Fruit fly (Drosophila melanogaster) whole organism, embryonic: Measurements from ENCODE around the gene CG14995.

ENCODE experiments used
- Antp ChIP-seq: fragments of 200-800 bp; sonication (Bioruptor generic); optimal IDR thresholded peaks from 3 replicates; lab custom pipeline; 2016; ENCODE audit warnings: missing biosample characterization, missing genetic modification characterization
- Atf6 ChIP-seq: fragments of 200-800 bp; sonication (Bioruptor generic); IDR thresholded peaks from 2 replicates; pipeline ENCODE4 v1.3.6; 2022; ENCODE audit warnings: missing biosample characterization, missing genetic modification characterization
- Bgb ChIP-seq: fragments of 200-800 bp; sonication (Bioruptor generic); IDR thresholded peaks from 2 replicates; pipeline ENCODE4 v1.3.6; 2022; ENCODE audit warnings: missing biosample characterization, missing genetic modification characterization; ENCODE audit not compliant: partially characterized antibody
- CG10543 ChIP-seq: fragments of 200-800 bp; sonication (Bioruptor generic); optimal IDR thresholded peaks from 3 replicates; lab custom pipeline; 2017; ENCODE audit warnings: missing biosample characterization, mild to moderate bottlenecking, missing genetic modification characterization, moderate library complexity
- CG10565 ChIP-seq: fragments of 200-800 bp; sonication (Bioruptor generic); optimal IDR thresholded peaks from 3 replicates; lab custom pipeline; 2016; ENCODE audit warnings: missing biosample characterization, mild to moderate bottlenecking, missing genetic modification characterization
- CG11695 ChIP-seq: fragments of 200-800 bp; sonication (Bioruptor generic); IDR thresholded peaks from 3 replicates; pipeline ENCODE4 v1.3.6; 2022; ENCODE audit warnings: missing biosample characterization, missing genetic modification characterization
- CG12299 ChIP-seq: fragments of 200-800 bp; sonication (Bioruptor generic); optimal IDR thresholded peaks from 2 replicates; lab custom pipeline; 2018; ENCODE audit warnings: missing biosample characterization, mild to moderate bottlenecking, missing genetic modification characterization
- CG13287 ChIP-seq: fragments of 200-800 bp; sonication (Bioruptor generic); IDR thresholded peaks from 2 replicates; pipeline ENCODE4 v1.3.6; 2022; ENCODE audit warnings: missing biosample characterization, missing genetic modification characterization; ENCODE audit not compliant: partially characterized antibody
- CG13424 ChIP-seq: fragments of 200-800 bp; sonication (Bioruptor generic); optimal IDR thresholded peaks from 2 replicates; lab custom pipeline; 2019; ENCODE audit warnings: missing biosample characterization, mild to moderate bottlenecking, missing genetic modification characterization, moderate library complexity
- CG1529 ChIP-seq: fragments of 200-800 bp; sonication (Bioruptor generic); optimal IDR thresholded peaks from 3 replicates; lab custom pipeline; 2018; ENCODE audit warnings: missing biosample characterization, missing genetic modification characterization
- CG16813 ChIP-seq: fragments of 200-800 bp; sonication (Bioruptor generic); IDR thresholded peaks from 3 replicates; pipeline ENCODE4 v1.3.6; 2022; ENCODE audit warnings: missing biosample characterization, missing genetic modification characterization; ENCODE audit not compliant: partially characterized antibody
- CG17328 ChIP-seq: fragments of 200-800 bp; sonication (Bioruptor generic); IDR thresholded peaks from 2 replicates; pipeline ENCODE4 v1.3.6; 2022; ENCODE audit warnings: missing biosample characterization, missing genetic modification characterization
- CG18011 ChIP-seq: fragments of 200-800 bp; sonication (Bioruptor generic); optimal IDR thresholded peaks from 2 replicates; lab custom pipeline; 2017; ENCODE audit warnings: missing biosample characterization, missing genetic modification characterization, mild to moderate bottlenecking, moderate library complexity, missing genotype
- CG32767 ChIP-seq: fragments of 200-800 bp; sonication (Bioruptor generic); IDR thresholded peaks from 2 replicates; pipeline ENCODE4 v1.3.6; 2022; ENCODE audit warnings: missing biosample characterization, missing genetic modification characterization
- CG3726 ChIP-seq: fragments of 200-800 bp; sonication (Bioruptor generic); IDR thresholded peaks from 3 replicates; pipeline ENCODE4, ENCODE4 v1.3.6; 2022; ENCODE audit warnings: missing biosample characterization, missing genetic modification characterization
- CTCF ChIP-seq: fragments of 200-800 bp; sonication (Bioruptor generic); optimal IDR thresholded peaks from 2 replicates; lab custom pipeline; 2017; ENCODE audit warnings: missing biosample characterization, mild to moderate bottlenecking, missing genetic modification characterization, moderate library complexity
- Camta ChIP-seq: fragments of 200-800 bp; sonication (Bioruptor generic); optimal IDR thresholded peaks from 2 replicates; lab custom pipeline; 2016; ENCODE audit warnings: missing biosample characterization, missing genetic modification characterization
- Dbx ChIP-seq: fragments of 200-800 bp; sonication (Bioruptor generic); IDR thresholded peaks from 3 replicates; pipeline ENCODE4 v1.3.6; 2022; ENCODE audit warnings: missing biosample characterization, missing genetic modification characterization
- Doc2 ChIP-seq: fragments of 200-800 bp; sonication (Bioruptor generic); IDR thresholded peaks from 2 replicates; pipeline ENCODE4 v1.3.6; 2022; ENCODE audit warnings: missing biosample characterization, missing genetic modification characterization
- E2f1 ChIP-seq: fragments of 200-800 bp; sonication (Bioruptor generic); IDR thresholded peaks from 2 replicates; pipeline ENCODE4 v1.3.6; 2022; ENCODE audit warnings: missing biosample characterization, missing genetic modification characterization
- H15 ChIP-seq: fragments of 200-800 bp; sonication (Bioruptor generic); IDR thresholded peaks from 3 replicates; pipeline ENCODE4 v1.3.6; 2022; ENCODE audit warnings: missing biosample characterization, missing genetic modification characterization
- Hr78 ChIP-seq, 2 experiments: fragments of 200-800 bp in 1 of 2; fragments of >200 bp in 1 of 2; sonication (Bioruptor generic) in 1 of 2; optimal IDR thresholded peaks; 2 replicates each; lab custom pipeline; 2017 to 2019; ENCODE audit warnings: missing biosample characterization in 2 of 2, missing genetic modification characterization in 2 of 2, mild to moderate bottlenecking in 1 of 2, moderate library complexity in 1 of 2
- Lpt ChIP-seq: fragments of >200 bp; optimal IDR thresholded peaks from 2 replicates; lab custom pipeline; 2018; ENCODE audit warnings: missing biosample characterization, missing genetic modification characterization
- MBD-R2 ChIP-seq: fragments of 200-800 bp; sonication (Bioruptor generic); IDR thresholded peaks from 2 replicates; pipeline ENCODE4 v1.3.6; 2022; ENCODE audit warnings: missing biosample characterization, missing genetic modification characterization
- Meics ChIP-seq: fragments of 200-800 bp; sonication (Bioruptor generic); optimal IDR thresholded peaks from 2 replicates; lab custom pipeline; 2017; ENCODE audit warnings: missing biosample characterization, mild to moderate bottlenecking, missing genetic modification characterization
- Neu2 ChIP-seq: fragments of 200-800 bp; sonication (Bioruptor generic); optimal IDR thresholded peaks from 3 replicates; lab custom pipeline; 2016; ENCODE audit warnings: missing biosample characterization, missing genetic modification characterization, borderline replicate concordance
- Ravus ChIP-seq: fragments of 200-800 bp; sonication (Bioruptor generic); IDR thresholded peaks from 2 replicates; pipeline ENCODE4 v1.3.6; 2022; ENCODE audit warnings: missing biosample characterization, missing genetic modification characterization
- Six4 ChIP-seq: fragments of 200-800 bp; sonication (Bioruptor generic); optimal IDR thresholded peaks from 2 replicates; lab custom pipeline; 2016; ENCODE audit warnings: missing biosample characterization, missing genetic modification characterization
- Tbp ChIP-seq: fragments of >200 bp; optimal IDR thresholded peaks from 2 replicates; lab custom pipeline; 2018; ENCODE audit warnings: missing biosample characterization, missing genetic modification characterization
- Vsx1 ChIP-seq: fragments of 200-800 bp; sonication (Bioruptor generic); optimal IDR thresholded peaks from 2 replicates; lab custom pipeline; 2017; ENCODE audit warnings: missing biosample characterization, mild to moderate bottlenecking, missing genetic modification characterization, missing genetic modification reagents
- Xrp1 ChIP-seq: fragments of 200-800 bp; sonication (Bioruptor generic); IDR thresholded peaks from 2 replicates; pipeline ENCODE4 v1.3.6; 2022; ENCODE audit warnings: missing biosample characterization, missing genetic modification characterization
- ase ChIP-seq: fragments of 200-800 bp; sonication (Bioruptor generic); IDR thresholded peaks from 3 replicates; pipeline ENCODE4 v1.3.6; 2022; ENCODE audit warnings: missing biosample characterization, missing genetic modification characterization
- bigmax ChIP-seq: fragments of 200-800 bp; sonication (Bioruptor generic); optimal IDR thresholded peaks from 2 replicates; lab custom pipeline; 2018; ENCODE audit warnings: missing biosample characterization, mild to moderate bottlenecking, missing genetic modification characterization
- cas ChIP-seq: fragments of 200-800 bp; sonication (Bioruptor generic); IDR thresholded peaks from 2 replicates; pipeline ENCODE4 v1.3.6; 2022; ENCODE audit warnings: missing biosample characterization, missing genetic modification characterization
- cg ChIP-seq: fragments of 200-800 bp; sonication (Bioruptor generic); optimal IDR thresholded peaks from 3 replicates; lab custom pipeline; 2019; ENCODE audit warnings: missing biosample characterization, mild to moderate bottlenecking, missing genetic modification characterization, moderate library complexity
- disco-r ChIP-seq: fragments of 200-800 bp; sonication (Bioruptor generic); optimal IDR thresholded peaks from 2 replicates; lab custom pipeline; 2016; ENCODE audit warnings: missing biosample characterization, missing genetic modification characterization
- dysf ChIP-seq: fragments of 200-800 bp; sonication (Bioruptor generic); IDR thresholded peaks from 3 replicates; pipeline ENCODE4 v1.3.6; 2022; ENCODE audit warnings: missing biosample characterization, missing genetic modification characterization
- esg ChIP-seq: fragments of 200-800 bp; sonication (Bioruptor generic); conservative IDR thresholded peaks from 2 replicates; pipeline ENCODE4 v1.3.6; 2022; ENCODE audit warnings: missing biosample characterization, missing genetic modification characterization
- exex ChIP-seq: fragments of 200-800 bp; sonication (Bioruptor generic); optimal IDR thresholded peaks from 4 replicates; lab custom pipeline; 2018; ENCODE audit warnings: missing biosample characterization, mild to moderate bottlenecking, missing genetic modification characterization, moderate library complexity
- fd96Cb ChIP-seq: fragments of 200-800 bp; sonication (Bioruptor generic); optimal IDR thresholded peaks from 2 replicates; lab custom pipeline; 2018; ENCODE audit warnings: missing biosample characterization, mild to moderate bottlenecking, missing genetic modification characterization, moderate library complexity
- gce ChIP-seq: fragments of 200-800 bp; sonication (Bioruptor generic); IDR thresholded peaks from 3 replicates; pipeline ENCODE4 v1.3.6; 2022; ENCODE audit warnings: missing biosample characterization, missing genetic modification characterization
- hb ChIP-seq: fragments of 200-800 bp; sonication (Bioruptor generic); IDR thresholded peaks from 3 replicates; pipeline ENCODE4 v1.3.6; 2022; ENCODE audit warnings: missing biosample characterization, missing genetic modification characterization; ENCODE audit not compliant: partially characterized antibody
- mld ChIP-seq: fragments of 200-800 bp; sonication (Bioruptor generic); IDR thresholded peaks from 3 replicates; pipeline ENCODE4 v1.3.6; 2022; ENCODE audit warnings: missing biosample characterization, missing genetic modification characterization; ENCODE audit not compliant: partially characterized antibody
- nau ChIP-seq: fragments of 200-800 bp; sonication (Bioruptor generic); optimal IDR thresholded peaks from 3 replicates; lab custom pipeline; 2017; ENCODE audit warnings: missing biosample characterization, mild to moderate bottlenecking, missing genetic modification characterization, missing genetic modification reagents
- nerfin-2 ChIP-seq: fragments of 200-800 bp; sonication (Bioruptor generic); IDR thresholded peaks from 2 replicates; pipeline ENCODE4 v1.3.6; 2022; ENCODE audit warnings: missing biosample characterization, missing genetic modification characterization; ENCODE audit not compliant: partially characterized antibody
- prd ChIP-seq, 3 experiments: fragments of >200 bp in 2 of 3; fragments of 200-800 bp in 1 of 3; sonication (Bioruptor generic) in 1 of 3; optimal IDR thresholded peaks in 2 of 3; IDR thresholded peaks in 1 of 3; 2 replicates in 2 of 3; 3 replicates in 1 of 3; pipeline versions ENCODE4 v1.3.6 to Lab custom; 2017 to 2022; ENCODE audit warnings: missing biosample characterization in 1 of 3, missing genetic modification characterization in 1 of 3
- seq ChIP-seq: fragments of 200-800 bp; sonication (Bioruptor generic); IDR thresholded peaks from 2 replicates; pipeline ENCODE4 v1.3.6; 2022; ENCODE audit warnings: missing biosample characterization, missing genetic modification characterization
- tap ChIP-seq: fragments of 200-800 bp; optimal IDR thresholded peaks from 3 replicates; lab custom pipeline; 2019; ENCODE audit warnings: missing biosample characterization, mild to moderate bottlenecking, missing genetic modification characterization, moderate library complexity
- tin ChIP-seq: fragments of 200-800 bp; sonication (Bioruptor generic); optimal IDR thresholded peaks from 3 replicates; lab custom pipeline; 2016; ENCODE audit warnings: missing biosample characterization, missing genetic modification characterization
- zfh2 ChIP-seq: fragments of 200-800 bp; sonication (Bioruptor generic); optimal IDR thresholded peaks from 2 replicates; lab custom pipeline; 2016; ENCODE audit warnings: missing biosample characterization, missing genetic modification characterization

Gene CG14995

dm6 chr3L:4122185-4122767 lies 19.2 kb upstream of the CG14995 start, which contains the start of gene Chd64 (continued):
- no peak for TF ChIP-seq Six4 (GFP tag; lab: Kevin White, UChicago)
- TF ChIP-seq cas (GFP tag; lab: Robert Waterston, UW): no peak
- no peak for TF ChIP-seq fd96Cb (tag; lab: Kevin White, UChicago)
- peak; percentile 3 for TF ChIP-seq Antp (GFP tag; lab: Kevin White, UChicago)
- TF ChIP-seq prd (optimal IDR thresholded peaks at IDR 0.05; lab: Kevin White, UChicago): no peak
- no peak for TF ChIP-seq prd (GFP tag; IDR thresholded peaks at IDR 0.05; lab: Robert Waterston, UW)
- TF ChIP-seq nau (GFP tag; lab: Kevin White, UChicago): no peak
- no peak for TF ChIP-seq CG3726 (GFP tag; lab: Robert Waterston, UW)
- peak; percentile 21 for TF ChIP-seq Vsx1 (GFP tag; lab: Kevin White, UChicago)
- TF ChIP-seq CG12299: no peak
- peak; percentile 62; the same call in 1 of the 2 replicates for TF ChIP-seq Bgb (GFP tag; lab: Robert Waterston, UW)
- TF ChIP-seq esg (GFP tag; lab: Robert Waterston, UW): no peak
- peak; percentile 71 for TF ChIP-seq Atf6
- TF ChIP-seq CG10565 (GFP tag; lab: Kevin White, UChicago): no peak
- TF ChIP-seq zfh2: no peak
- TF ChIP-seq ase: no peak
- no peak for TF ChIP-seq gce (GFP tag; lab: Robert Waterston, UW)
- peak; percentile 11; the same call in 1 of the 2 replicates for TF ChIP-seq Xrp1
- TF ChIP-seq H15 (GFP tag; lab: Robert Waterston, UW): no peak
- TF ChIP-seq Dbx (GFP tag; lab: Robert Waterston, UW): peak; percentile 77
- peak; percentile 36; the same call in 1 of the 2 replicates for TF ChIP-seq MBD-R2 (GFP tag; lab: Robert Waterston, UW)
- 0 out of 3 replicates have a peak, but pooled peaks have one; percentile 20 for TF ChIP-seq CG16813 (GFP tag; lab: Robert Waterston, UW)
- peak in 1 of 2 experiments; percentile 64 for TF ChIP-seq Hr78 (GFP tag; optimal IDR thresholded peaks at IDR 0.05; lab: Kevin White, UChicago)
- peak; percentile 58 for TF ChIP-seq Meics (GFP tag; lab: Kevin White, UChicago)
- TF ChIP-seq Tbp (GFP tag; lab: Kevin White, UChicago): no peak
- TF ChIP-seq Camta (GFP tag; lab: Kevin White, UChicago): no peak
- TF ChIP-seq CG11695 (GFP tag; lab: Robert Waterston, UW): peak; percentile 58; the same call in 2 of the 3 replicates
- TF ChIP-seq Lpt: no peak
- TF ChIP-seq tin (GFP tag; lab: Kevin White, UChicago): no peak
- TF ChIP-seq E2f1 (GFP tag; lab: Robert Waterston, UW): peak; percentile 25; the same call in 1 of the 2 replicates
- TF ChIP-seq CG18011 (GFP tag; lab: Kevin White, UChicago): no peak
- peak; percentile 19 for TF ChIP-seq CG1529 (GFP tag; lab: Kevin White, UChicago)
- TF ChIP-seq Ravus: no peak
- TF ChIP-seq hb (GFP tag; lab: Robert Waterston, UW): no peak
- no peak; the same call in 1 of the 2 replicates for TF ChIP-seq seq (GFP tag; lab: Robert Waterston, UW)
- peak; percentile 81 for TF ChIP-seq exex (tag; lab: Kevin White, UChicago)
- TF ChIP-seq CG17328 (GFP tag; lab: Robert Waterston, UW): peak; percentile 31; the same call in 1 of the 2 replicates
- TF ChIP-seq tap (tag; lab: Kevin White, UChicago): peak; percentile 12
- TF ChIP-seq CTCF: no peak
- no peak for TF ChIP-seq Doc2 (GFP tag; lab: Robert Waterston, UW)
- no peak for TF ChIP-seq nerfin-2 (GFP tag; lab: Robert Waterston, UW)
- TF ChIP-seq Neu2: no peak
- peak; percentile 38; the same call in 1 of the 3 replicates for TF ChIP-seq dysf (GFP tag; lab: Robert Waterston, UW)
- TF ChIP-seq cg (GFP tag; lab: Kevin White, UChicago): no peak
- TF ChIP-seq bigmax (GFP tag; lab: Kevin White, UChicago): no peak
- no peak for TF ChIP-seq CG13424 (tag; lab: Kevin White, UChicago)
- TF ChIP-seq CG32767 (GFP tag; lab: Robert Waterston, UW): no peak
- TF ChIP-seq CG10543 (GFP tag; lab: Kevin White, UChicago): peak; percentile 86
- peak; percentile 80 for TF ChIP-seq CG13287 (GFP tag; lab: Robert Waterston, UW)
- no peak for TF ChIP-seq disco-r
- no peak for TF ChIP-seq mld (GFP tag; lab: Robert Waterston, UW)
